Fruit fly (Drosophila melanogaster): ENCODE data around the gene CG13288.
A peak's percentile ranks its signal among the peaks of the same experiment; 100 is the strongest.

CG13288 gene

dm6 chr3L:5927536-5927935, 20.4 kb downstream of the CG13288 start:
- TF ChIP-seq Hr78 (GFP tag; optimal IDR thresholded peaks at IDR 0.05) (no peak), Dfd (GFP tag; optimal IDR thresholded peaks at IDR 0.05) (no peak), psq (GFP tag; optimal IDR thresholded peaks at IDR 0.05) (no peak), dsf (GFP tag; optimal IDR thresholded peaks at IDR 0.05; ENCODE audit: borderline replicate concordance) (no peak), foxo (GFP tag; optimal IDR thresholded peaks at IDR 0.05) (no peak), GATAd (GFP tag; optimal IDR thresholded peaks at IDR 0.05) (no peak), N (GFP tag; optimal IDR thresholded peaks at IDR 0.05) (no peak), Sp1 (GFP tag; optimal IDR thresholded peaks at IDR 0.05) (no peak), sv (GFP tag; optimal IDR thresholded peaks at IDR 0.05) (no peak), lola (GFP tag; optimal IDR thresholded peaks at IDR 0.05) (no peak), Abd-B (GFP tag; optimal IDR thresholded peaks at IDR 0.05) (no peak), CG9705 (GFP tag; optimal IDR thresholded peaks at IDR 0.05) (no peak), pan (optimal IDR thresholded peaks at IDR 0.05) (no peak), Hr83 (GFP tag; optimal IDR thresholded peaks at IDR 0.05; ENCODE audit: poor library complexity, severe bottlenecking) (no peak), dmrt93B (GFP tag; optimal IDR thresholded peaks at IDR 0.05) (no peak), sage (GFP tag; optimal IDR thresholded peaks at IDR 0.05) (no peak)

- TF ChIP-seq CrebA (GFP tag; optimal IDR thresholded peaks at IDR 0.05; ENCODE audit: borderline replicate concordance) (no peak), foxo (GFP tag; optimal IDR thresholded peaks at IDR 0.05) (peak in 1 of 2 experiments; percentile 2), HLH106 (tag; optimal IDR thresholded peaks at IDR 0.05) (peak; percentile 3), Jra (GFP tag; optimal IDR thresholded peaks at IDR 0.05) (no peak), Myc (optimal IDR thresholded peaks at IDR 0.05) (peak; percentile 98)
Observed at dm6 chr3L:5932363-5932914, 25.3 kb downstream of the CG13288 start, which contains the start of gene Rcc1. Gene Rcc1 (minus strand): TSS chr3L:5932773.

DNA sequence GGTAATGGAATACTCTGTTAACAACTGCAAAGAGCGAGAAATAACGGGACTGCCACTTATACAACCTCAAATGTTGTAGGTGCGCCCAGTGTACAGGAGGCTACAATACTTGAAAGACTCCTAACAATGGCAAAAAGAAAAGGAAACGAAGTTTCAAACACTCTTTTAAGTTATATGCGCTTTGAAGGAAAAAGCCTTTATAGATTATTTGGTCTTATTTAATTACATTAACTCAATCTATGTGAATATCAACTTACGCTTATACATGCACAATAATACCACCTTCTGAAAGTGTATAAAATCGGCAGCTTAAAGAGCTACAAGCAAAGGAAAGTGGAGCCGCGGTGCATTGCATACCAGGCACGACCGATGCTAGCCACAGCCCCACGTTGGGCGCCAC, 33.2 kb downstream of the CG13288 start:
- TF ChIP-seq Mio (GFP tag; optimal IDR thresholded peaks at IDR 0.05) (no peak), br (GFP tag; optimal IDR thresholded peaks at IDR 0.05) (no peak), brk (GFP tag; optimal IDR thresholded peaks at IDR 0.05) (no peak)

dm6 chr3L:5941086-5941485, 33.9 kb downstream of the CG13288 start:
- TF ChIP-seq brk (GFP tag; optimal IDR thresholded peaks at IDR 0.05) (no peak), br (GFP tag; optimal IDR thresholded peaks at IDR 0.05) (peak; percentile 19), foxo (GFP tag; optimal IDR thresholded peaks at IDR 0.05) (peak in 1 of 2 experiments; percentile 1)

DNA sequence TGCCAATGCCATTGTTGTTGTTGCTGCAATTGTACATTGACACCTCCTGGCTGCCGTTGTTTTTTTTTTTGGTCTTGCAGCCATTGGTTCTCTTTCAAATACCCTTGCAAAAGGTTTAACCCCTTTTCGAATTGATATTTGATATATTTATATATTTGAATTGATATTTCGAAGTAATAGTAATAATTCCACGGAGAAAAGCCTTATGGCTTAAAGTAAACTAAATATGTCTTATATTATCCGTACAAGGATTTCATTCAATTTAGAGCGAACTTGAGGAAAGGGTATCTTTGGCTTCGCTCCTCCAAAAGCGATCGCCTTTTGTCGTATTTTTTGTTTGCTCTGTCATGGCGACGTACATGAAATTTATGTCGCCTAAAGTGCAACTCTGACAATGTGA, 34.3 kb downstream of the CG13288 start:
- TF ChIP-seq h (GFP tag; optimal IDR thresholded peaks at IDR 0.05) (no peak), Sp1 (GFP tag; optimal IDR thresholded peaks at IDR 0.05) (peak; percentile 15), HLH106 (tag; optimal IDR thresholded peaks at IDR 0.05) (peak; percentile 44), woc (GFP tag; optimal IDR thresholded peaks at IDR 0.05) (no peak), OdsH (GFP tag; optimal IDR thresholded peaks at IDR 0.05) (peak; percentile 11)

DNA sequence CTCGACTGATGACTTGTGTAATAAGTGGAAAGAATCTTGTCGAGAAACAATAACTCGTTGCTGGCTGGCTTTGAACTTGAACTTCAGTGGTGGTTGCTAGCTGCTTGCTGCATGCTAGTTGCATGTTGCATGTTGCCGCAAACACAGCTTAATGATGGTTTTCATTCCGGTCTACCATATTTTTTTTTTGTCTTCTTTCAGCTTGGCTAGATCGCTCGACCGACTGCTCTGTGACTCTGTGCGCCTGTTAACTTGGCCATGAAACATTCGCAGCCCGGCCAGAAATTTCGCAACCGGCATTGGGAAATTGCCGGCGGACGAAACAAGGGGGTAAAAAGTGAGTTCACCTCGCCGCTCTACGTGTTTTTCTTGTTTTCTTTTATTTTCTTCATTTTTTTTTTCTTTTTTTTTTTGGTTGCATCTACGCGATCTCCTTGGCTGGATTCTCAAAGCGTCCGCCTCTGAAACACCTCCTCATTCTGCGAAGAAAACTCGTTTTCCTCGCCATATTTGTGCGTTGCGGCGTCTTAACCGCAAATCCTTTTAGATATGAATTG, 36.2 kb downstream of the CG13288 start:
- TF ChIP-seq psq (GFP tag; optimal IDR thresholded peaks at IDR 0.05) (no peak), pan (optimal IDR thresholded peaks at IDR 0.05) (no peak), Hr78 (GFP tag; optimal IDR thresholded peaks at IDR 0.05) (no peak)

- no peak for TF ChIP-seq pan (optimal IDR thresholded peaks at IDR 0.05)
- no peak for TF ChIP-seq sv (GFP tag; optimal IDR thresholded peaks at IDR 0.05)
- no peak for TF ChIP-seq sage (GFP tag; optimal IDR thresholded peaks at IDR 0.05)
- no peak for TF ChIP-seq ey (GFP tag; optimal IDR thresholded peaks at IDR 0.05)
- no peak for TF ChIP-seq Abd-B (GFP tag; optimal IDR thresholded peaks at IDR 0.05)
- TF ChIP-seq dsf (GFP tag; optimal IDR thresholded peaks at IDR 0.05; ENCODE audit: borderline replicate concordance) = no peak
- no peak for TF ChIP-seq Hr83 (GFP tag; optimal IDR thresholded peaks at IDR 0.05; ENCODE audit: poor library complexity, severe bottlenecking)
- TF ChIP-seq foxo (GFP tag; optimal IDR thresholded peaks at IDR 0.05) = no peak
- no peak for TF ChIP-seq CG32264 (GFP tag; optimal IDR thresholded peaks at IDR 0.05)
- TF ChIP-seq HLH106 (tag; optimal IDR thresholded peaks at IDR 0.05) = no peak
- no peak for TF ChIP-seq Hr78 (GFP tag; optimal IDR thresholded peaks at IDR 0.05)
- TF ChIP-seq br (GFP tag; optimal IDR thresholded peaks at IDR 0.05) = no peak
- no peak for TF ChIP-seq GATAd (GFP tag; optimal IDR thresholded peaks at IDR 0.05)
- TF ChIP-seq jim (GFP tag; optimal IDR thresholded peaks at IDR 0.05) = no peak
- no peak for TF ChIP-seq Vsx2 (GFP tag; optimal IDR thresholded peaks at IDR 0.05; ENCODE audit: partially characterized antibody)
- TF ChIP-seq N (GFP tag; optimal IDR thresholded peaks at IDR 0.05) = no peak
- no peak for TF ChIP-seq dmrt93B (GFP tag; optimal IDR thresholded peaks at IDR 0.05)
Observed at dm6 chr3L:5945571-5945970, 38.4 kb downstream of the CG13288 start.
